Worm (Caenorhabditis elegans): ENCODE measurements around the gene F32D8.3.

Gene F32D8.3

ce11 chrV:10909071-10909470, 22.4 kb downstream of the F32D8.3 start, which contains the start of gene zzz-1:
zzz-1 (minus strand) TSS chrV:10909171.
- no peak for TF ChIP-seq ahr-1 (tag; optimal IDR thresholded peaks at IDR 0.05)
- no peak for TF ChIP-seq tbx-2 (tag; optimal IDR thresholded peaks at IDR 0.05)
- TF ChIP-seq K02D7.2 (tag; optimal IDR thresholded peaks at IDR 0.05) = no peak
- TF ChIP-seq mec-3 (tag; optimal IDR thresholded peaks at IDR 0.05; ENCODE audit: borderline replicate concordance) = no peak
- TF ChIP-seq unc-42 (tag; optimal IDR thresholded peaks at IDR 0.05) = no peak
- TF ChIP-seq hlh-6 (tag; optimal IDR thresholded peaks at IDR 0.05) = no peak
- no peak for TF ChIP-seq ceh-6 (GFP tag; optimal IDR thresholded peaks at IDR 0.05)
- TF ChIP-seq elt-4 (tag; optimal IDR thresholded peaks at IDR 0.05) = no peak
- no peak for TF ChIP-seq odd-2 (tag; optimal IDR thresholded peaks at IDR 0.05)
- TF ChIP-seq ets-4 (tag; optimal IDR thresholded peaks at IDR 0.05) = no peak
- TF ChIP-seq ceh-22 (tag; optimal IDR thresholded peaks at IDR 0.05) = no peak
- no peak for TF ChIP-seq C38D4.7 (GFP tag; optimal IDR thresholded peaks at IDR 0.05)
- no peak for TF ChIP-seq ceh-24 (tag; optimal IDR thresholded peaks at IDR 0.05)
- TF ChIP-seq sox-2 (GFP tag; IDR thresholded peaks at IDR 0.05) = no peak
- TF ChIP-seq nhr-11 (tag; optimal IDR thresholded peaks at IDR 0.05) = no peak
- no peak for TF ChIP-seq ceh-48 (tag; optimal IDR thresholded peaks at IDR 0.05)
- no peak for TF ChIP-seq lim-6 (tag; optimal IDR thresholded peaks at IDR 0.05)
- no peak for TF ChIP-seq gmeb-2 (tag; optimal IDR thresholded peaks at IDR 0.05)

- no peak for TF ChIP-seq ceh-19 (GFP tag; optimal IDR thresholded peaks at IDR 0.05)
- TF ChIP-seq ceh-48 (tag; optimal IDR thresholded peaks at IDR 0.05) = no peak
- no peak for TF ChIP-seq C38D4.7 (GFP tag; optimal IDR thresholded peaks at IDR 0.05)
Observed at ce11 chrV:10909959-10910358, 23.3 kb downstream of the F32D8.3 start.

- TF ChIP-seq K09A11.1 (tag; optimal IDR thresholded peaks at IDR 0.05; ENCODE audit: insufficient read depth) (no peak), ceh-18 (tag; optimal IDR thresholded peaks at IDR 0.05) (peak; percentile 2)
Observed at ce11 chrV:10915922-10916321, 29.3 kb downstream of the F32D8.3 start.

ce11 chrV:10918373-10918772, 31.7 kb downstream of the F32D8.3 start, which contains the start of gene F58B4.2:
F58B4.2 (minus strand) TSS chrV:10918473.
- no peak for TF ChIP-seq ceh-2 (tag; optimal IDR thresholded peaks at IDR 0.05)
- no peak for TF ChIP-seq ahr-1 (tag; optimal IDR thresholded peaks at IDR 0.05)
- no peak for TF ChIP-seq ceh-18 (tag; optimal IDR thresholded peaks at IDR 0.05)
- no peak for TF ChIP-seq K02D7.2 (tag; optimal IDR thresholded peaks at IDR 0.05)
- TF ChIP-seq zip-5 (tag; optimal IDR thresholded peaks at IDR 0.05) = no peak
- TF ChIP-seq dmd-4 (tag; optimal IDR thresholded peaks at IDR 0.05; ENCODE audit: borderline replicate concordance) = no peak
- no peak for TF ChIP-seq fax-1 (tag; optimal IDR thresholded peaks at IDR 0.05)
- no peak for TF ChIP-seq C38D4.7 (GFP tag; optimal IDR thresholded peaks at IDR 0.05)
- TF ChIP-seq tbx-2 (tag; optimal IDR thresholded peaks at IDR 0.05) = no peak
- no peak for TF ChIP-seq T23F11.4 (GFP tag; optimal IDR thresholded peaks at IDR 0.05)
- no peak for TF ChIP-seq gmeb-2 (tag; optimal IDR thresholded peaks at IDR 0.05)
- TF ChIP-seq pax-1 (tag; optimal IDR thresholded peaks at IDR 0.05) = no peak
- TF ChIP-seq ceh-14 (tag; optimal IDR thresholded peaks at IDR 0.05) = no peak
- TF ChIP-seq lim-6 (tag; optimal IDR thresholded peaks at IDR 0.05) = no peak
- TF ChIP-seq ceh-24 (tag; optimal IDR thresholded peaks at IDR 0.05) = no peak
- TF ChIP-seq lin-11 (tag; optimal IDR thresholded peaks at IDR 0.05) = no peak
- no peak for TF ChIP-seq odd-2 (tag; optimal IDR thresholded peaks at IDR 0.05)
- no peak for TF ChIP-seq ceh-30 (tag; optimal IDR thresholded peaks at IDR 0.05)
- no peak for TF ChIP-seq ceh-45 (GFP tag; IDR thresholded peaks at IDR 0.05)
- TF ChIP-seq ttx-3 (tag; optimal IDR thresholded peaks at IDR 0.05) = no peak

- TF ChIP-seq C08G9.2 (tag; optimal IDR thresholded peaks at IDR 0.05) (no peak), K09A11.1 (tag; optimal IDR thresholded peaks at IDR 0.05; ENCODE audit: insufficient read depth) (no peak), T23F11.4 (GFP tag; optimal IDR thresholded peaks at IDR 0.05) (no peak), lim-6 (tag; optimal IDR thresholded peaks at IDR 0.05) (no peak)
Observed at ce11 chrV:10921747-10922146, 35.1 kb downstream of the F32D8.3 start, which contains the start of gene nas-31. nas-31 (minus strand) TSS chrV:10921847.
